Fruit fly (Drosophila melanogaster) whole organism, embryonic: ENCODE measurements around the gene CG10907.

ENCODE experiments used
- CG10147 ChIP-seq: fragments of 200-800 bp; sonication (Bioruptor generic); optimal IDR thresholded peaks from 2 replicates; lab custom pipeline; 2019; ENCODE audit warnings: missing biosample characterization, mild to moderate bottlenecking, missing genetic modification characterization, moderate library complexity
- CG10654 ChIP-seq: fragments of 200-800 bp; sonication (Bioruptor generic); optimal IDR thresholded peaks from 2 replicates; lab custom pipeline; 2016; ENCODE audit warnings: missing biosample characterization, missing genetic modification characterization
- CG11696 ChIP-seq: fragments of 200-800 bp; sonication (Bioruptor generic); IDR thresholded peaks from 2 replicates; pipeline ENCODE4 v1.3.6; 2022; ENCODE audit warnings: missing biosample characterization, missing genetic modification characterization
- CG14014 ChIP-seq: fragments of 200-800 bp; sonication (Bioruptor generic); IDR thresholded peaks from 2 replicates; pipeline ENCODE4 v1.3.6; 2022; ENCODE audit warnings: missing biosample characterization, missing genetic modification characterization
- CG14710 ChIP-seq: fragments of 200-800 bp; sonication (Bioruptor generic); optimal IDR thresholded peaks from 3 replicates; lab custom pipeline; 2019; ENCODE audit warnings: missing biosample characterization, mild to moderate bottlenecking, missing genetic modification characterization, moderate library complexity
- CG15601 ChIP-seq: fragments of 200-800 bp; sonication (Bioruptor generic); optimal IDR thresholded peaks from 3 replicates; lab custom pipeline; 2019; ENCODE audit warnings: missing biosample characterization, mild to moderate bottlenecking, missing genetic modification characterization, moderate library complexity
- CG17385 ChIP-seq: fragments of 200-800 bp; sonication (Bioruptor generic); optimal IDR thresholded peaks from 3 replicates; lab custom pipeline; 2018; ENCODE audit warnings: missing biosample characterization, mild to moderate bottlenecking, missing genetic modification characterization
- CG17568 ChIP-seq: fragments of 200-800 bp; sonication (Bioruptor generic); optimal IDR thresholded peaks from 2 replicates; lab custom pipeline; 2018; ENCODE audit warnings: missing biosample characterization, mild to moderate bottlenecking, missing genetic modification characterization, moderate library complexity
- CG34376 ChIP-seq: fragments of 200-800 bp; sonication (Bioruptor generic); optimal IDR thresholded peaks from 2 replicates; lab custom pipeline; 2018; ENCODE audit warnings: missing biosample characterization, mild to moderate bottlenecking, missing genetic modification characterization
- CG43689 ChIP-seq: fragments of 200-800 bp; sonication (Bioruptor generic); IDR thresholded peaks from 2 replicates; pipeline ENCODE4 v1.3.6; 2022; ENCODE audit warnings: missing biosample characterization, missing genetic modification characterization
- CG4404 ChIP-seq: fragments of 200-800 bp; sonication (Bioruptor generic); IDR thresholded peaks from 2 replicates; pipeline ENCODE4 v1.3.6; 2022; ENCODE audit warnings: missing biosample characterization, missing genetic modification characterization
- CG5953 ChIP-seq: fragments of 200-800 bp; sonication (Bioruptor generic); IDR thresholded peaks from 2 replicates; pipeline ENCODE4 v1.3.6; 2022; ENCODE audit warnings: missing biosample characterization, missing genetic modification characterization
- CG6175 ChIP-seq: fragments of 200-800 bp; sonication (Bioruptor generic); IDR thresholded peaks from 3 replicates; pipeline ENCODE4 v1.3.6; 2022; ENCODE audit warnings: missing biosample characterization, missing genetic modification characterization
- CG7928 ChIP-seq: fragments of 200-800 bp; sonication (Bioruptor generic); optimal IDR thresholded peaks from 2 replicates; lab custom pipeline; 2017; ENCODE audit warnings: missing biosample characterization, mild to moderate bottlenecking, missing genetic modification characterization
- CG8281 ChIP-seq: fragments of 200-800 bp; sonication (Bioruptor generic); optimal IDR thresholded peaks from 2 replicates; lab custom pipeline; 2018; ENCODE audit warnings: missing biosample characterization, mild to moderate bottlenecking, missing genetic modification characterization, moderate library complexity
- CG8478 ChIP-seq: fragments of >200 bp; optimal IDR thresholded peaks from 2 replicates; lab custom pipeline; 2018
- CG8944 ChIP-seq: fragments of 200-800 bp; sonication (Bioruptor generic); optimal IDR thresholded peaks from 3 replicates; lab custom pipeline; 2016; ENCODE audit warnings: missing biosample characterization, missing genetic modification characterization
- CrebB ChIP-seq: fragments of 200-800 bp; sonication (Bioruptor generic); optimal IDR thresholded peaks from 3 replicates; lab custom pipeline; 2018; ENCODE audit warnings: missing biosample characterization, mild to moderate bottlenecking, missing genetic modification characterization
- Doc3 ChIP-seq: fragments of 200-800 bp; sonication (Bioruptor generic); IDR thresholded peaks from 3 replicates; pipeline ENCODE4 v1.3.6; 2022; ENCODE audit warnings: missing biosample characterization, missing genetic modification characterization; ENCODE audit not compliant: partially characterized antibody
- Dp ChIP-seq: fragments of 200-800 bp; sonication (Bioruptor generic); optimal IDR thresholded peaks from 2 replicates; lab custom pipeline; 2018; ENCODE audit warnings: missing biosample characterization, mild to moderate bottlenecking, missing genetic modification characterization, moderate library complexity
- E2f2 ChIP-seq: fragments of 200-800 bp; sonication (Bioruptor generic); IDR thresholded peaks from 2 replicates; pipeline ENCODE4 v1.3.6; 2022; ENCODE audit warnings: missing biosample characterization, missing genetic modification characterization
- Elba2 ChIP-seq: fragments of 200-800 bp; sonication (Bioruptor generic); optimal IDR thresholded peaks from 3 replicates; lab custom pipeline; 2016; ENCODE audit warnings: missing biosample characterization, missing genetic modification characterization
- Jarid2 ChIP-seq: fragments of 200-800 bp; sonication (Bioruptor generic); optimal IDR thresholded peaks from 3 replicates; lab custom pipeline; 2017; ENCODE audit warnings: mild to moderate bottlenecking, missing biosample characterization, missing genetic modification reagents, missing genetic modification characterization
- MTF-1 ChIP-seq: fragments of 200-800 bp; sonication (Bioruptor generic); optimal IDR thresholded peaks from 2 replicates; lab custom pipeline; 2018; ENCODE audit warnings: missing biosample characterization, mild to moderate bottlenecking, missing genetic modification characterization, borderline replicate concordance
- Mad ChIP-seq: fragments of 200-800 bp; sonication (Bioruptor generic); optimal IDR thresholded peaks from 2 replicates; lab custom pipeline; 2016; ENCODE audit warnings: missing biosample characterization, missing genetic modification characterization
- Med ChIP-seq: fragments of 200-800 bp; sonication (Bioruptor generic); peaks from one replicate; lab custom pipeline; 2016; ENCODE audit warnings: missing biosample characterization, missing genetic modification characterization, mild to moderate bottlenecking, inconsistent platforms, moderate library complexity
- Meics ChIP-seq: fragments of 200-800 bp; sonication (Bioruptor generic); optimal IDR thresholded peaks from 2 replicates; lab custom pipeline; 2017; ENCODE audit warnings: missing biosample characterization, mild to moderate bottlenecking, missing genetic modification characterization
- Neu2 ChIP-seq: fragments of 200-800 bp; sonication (Bioruptor generic); optimal IDR thresholded peaks from 3 replicates; lab custom pipeline; 2016; ENCODE audit warnings: missing biosample characterization, missing genetic modification characterization, borderline replicate concordance
- Six4 ChIP-seq: fragments of 200-800 bp; sonication (Bioruptor generic); optimal IDR thresholded peaks from 2 replicates; lab custom pipeline; 2016; ENCODE audit warnings: missing biosample characterization, missing genetic modification characterization
- ac ChIP-seq: fragments of 200-800 bp; sonication (Bioruptor generic); optimal IDR thresholded peaks from 3 replicates; lab custom pipeline; 2017; ENCODE audit warnings: missing biosample characterization, mild to moderate bottlenecking, missing genetic modification characterization
- bab2 ChIP-seq: fragments of 200-800 bp; sonication (Bioruptor generic); optimal IDR thresholded peaks from 2 replicates; lab custom pipeline; 2016; ENCODE audit warnings: missing biosample characterization, missing genetic modification characterization
- cas ChIP-seq: fragments of 200-800 bp; sonication (Bioruptor generic); IDR thresholded peaks from 2 replicates; pipeline ENCODE4 v1.3.6; 2022; ENCODE audit warnings: missing biosample characterization, missing genetic modification characterization
- chif ChIP-seq, 2 experiments: fragments of 200-800 bp; sonication (Bioruptor generic); optimal IDR thresholded peaks; 3 replicates each; lab custom pipeline; 2016; ENCODE audit warnings: missing biosample characterization in 2 of 2, missing genetic modification characterization in 2 of 2
- crol ChIP-seq: fragments of 200-800 bp; sonication (Bioruptor generic); IDR thresholded peaks from 2 replicates; pipeline ENCODE4 v1.3.6; 2022; ENCODE audit warnings: missing biosample characterization, missing genetic modification characterization
- cwo ChIP-seq: fragments of 200-800 bp; sonication (Bioruptor generic); optimal IDR thresholded peaks from 3 replicates; lab custom pipeline; 2017; ENCODE audit warnings: missing biosample characterization, missing genetic modification characterization, mild to moderate bottlenecking, moderate library complexity, missing genetic modification reagents
- ems ChIP-seq: fragments of 200-800 bp; sonication (Bioruptor generic); optimal IDR thresholded peaks from 3 replicates; lab custom pipeline; 2016; ENCODE audit warnings: missing biosample characterization, missing genetic modification characterization
- grn ChIP-seq: fragments of 200-800 bp; sonication (Bioruptor generic); optimal IDR thresholded peaks from 3 replicates; lab custom pipeline; 2017; ENCODE audit warnings: missing biosample characterization, missing genetic modification characterization
- ind ChIP-seq: fragments of 200-800 bp; sonication (Bioruptor generic); optimal IDR thresholded peaks from 3 replicates; lab custom pipeline; 2016; ENCODE audit warnings: missing biosample characterization, missing genetic modification characterization
- insv ChIP-seq, 2 experiments: fragments of 200-800 bp; sonication (Bioruptor generic); optimal IDR thresholded peaks; 3 replicates each; lab custom pipeline; 2016 to 2018; ENCODE audit warnings: missing biosample characterization in 2 of 2, missing genetic modification characterization in 2 of 2
- kni ChIP-seq: fragments of 200-800 bp; sonication (Bioruptor generic); optimal IDR thresholded peaks from 3 replicates; lab custom pipeline; 2017; ENCODE audit warnings: mild to moderate bottlenecking, missing biosample characterization, missing genetic modification reagents, missing genetic modification characterization
- mam ChIP-seq: fragments of 200-800 bp; sonication (Bioruptor generic); optimal IDR thresholded peaks from 3 replicates; lab custom pipeline; 2016; ENCODE audit warnings: missing biosample characterization, missing genetic modification characterization
- oc ChIP-seq: fragments of 200-800 bp; sonication (Bioruptor generic); optimal IDR thresholded peaks from 2 replicates; lab custom pipeline; 2018; ENCODE audit warnings: missing biosample characterization, mild to moderate bottlenecking, missing genetic modification characterization, moderate library complexity
- pros ChIP-seq: fragments of 200-800 bp; sonication (Bioruptor generic); optimal IDR thresholded peaks from 3 replicates; lab custom pipeline; 2019; ENCODE audit warnings: missing biosample characterization, mild to moderate bottlenecking, missing genetic modification characterization, moderate library complexity
- slbo ChIP-seq: fragments of 200-800 bp; sonication (Bioruptor generic); IDR thresholded peaks from 2 replicates; pipeline ENCODE4 v1.3.6; 2022; ENCODE audit warnings: missing biosample characterization, missing genetic modification characterization
- sna ChIP-seq: fragments of 200-800 bp; sonication (Bioruptor generic); IDR thresholded peaks from 2 replicates; pipeline ENCODE4 v1.3.6; 2022; ENCODE audit warnings: missing biosample characterization, missing genetic modification characterization; ENCODE audit not compliant: partially characterized antibody
- tio ChIP-seq: fragments of 200-800 bp; sonication (Bioruptor generic); optimal IDR thresholded peaks from 2 replicates; lab custom pipeline; 2017; ENCODE audit warnings: missing biosample characterization, missing genetic modification characterization, inconsistent platforms
- twi ChIP-seq: fragments of 200-800 bp; optimal IDR thresholded peaks from 2 replicates; lab custom pipeline; 2019; ENCODE audit warnings: missing biosample characterization, mild to moderate bottlenecking, missing genetic modification characterization, moderate library complexity
- wek ChIP-seq: fragments of 200-800 bp; sonication (Bioruptor generic); optimal IDR thresholded peaks from 3 replicates; lab custom pipeline; 2018; ENCODE audit warnings: missing biosample characterization, mild to moderate bottlenecking, missing genetic modification characterization, moderate library complexity
- wor ChIP-seq: fragments of 200-800 bp; sonication (Bioruptor generic); IDR thresholded peaks from 2 replicates; pipeline ENCODE4 v1.3.6; 2022; ENCODE audit warnings: missing biosample characterization, missing genetic modification characterization
- yki ChIP-seq: fragments of >200 bp; optimal IDR thresholded peaks from 3 replicates; lab custom pipeline; 2018

CG10907 gene

dm6 chr3L:11819639-11820456 is 26.5 kb downstream of the CG10907 start (continued):
- TF ChIP-seq E2f2 (GFP tag; lab: Robert Waterston, UW) (peak; percentile 32; the same call in 1 of the 2 replicates), CG8944 (GFP tag; lab: Kevin White, UChicago) (no peak), CG8478 (lab: Kevin White, UChicago) (no peak), sna (no peak), CG17568 (no peak), chif (GFP tag; optimal IDR thresholded peaks at IDR 0.05; lab: Kevin White, UChicago) (peak in 1 of 2 experiments; percentile 12), CG8281 (no peak), grn (GFP tag; lab: Kevin White, UChicago) (no peak), ac (GFP tag; lab: Kevin White, UChicago) (no peak), kni (GFP tag; lab: Kevin White, UChicago) (peak; percentile 28), twi (no peak), Meics (GFP tag; lab: Kevin White, UChicago) (peak; percentile 53), MTF-1 (GFP tag; lab: Kevin White, UChicago) (no peak), insv (GFP tag; optimal IDR thresholded peaks at IDR 0.05; lab: Kevin White, UChicago) (no peak), CG5953 (GFP tag; lab: Robert Waterston, UW) (no peak), CG7928 (GFP tag; lab: Kevin White, UChicago) (no peak), CG11696 (GFP tag; lab: Robert Waterston, UW) (0 out of 2 replicates have a peak, but pooled peaks have one; percentile 11), CG14710 (tag; lab: Kevin White, UChicago) (no peak), Doc3 (no peak), Neu2 (no peak), ems (GFP tag; lab: Kevin White, UChicago) (peak; percentile 33), cas (no peak), Dp (GFP tag; lab: Kevin White, UChicago) (no peak), wek (GFP tag; lab: Kevin White, UChicago) (peak; percentile 18), CG14014 (peak; percentile 62; the same call in 1 of the 2 replicates), Elba2 (GFP tag; lab: Kevin White, UChicago) (peak; percentile 71), oc (peak; percentile 16), cwo (peak; percentile 86), tio (no peak), CG6175 (GFP tag; lab: Robert Waterston, UW) (no peak), CG4404 (GFP tag; lab: Robert Waterston, UW) (no peak), CG34376 (GFP tag; lab: Kevin White, UChicago) (peak; percentile 68), Jarid2 (GFP tag; lab: Kevin White, UChicago) (peak; percentile 48), CG17385 (peak; percentile 29), wor (GFP tag; lab: Robert Waterston, UW) (no peak), slbo (GFP tag; lab: Robert Waterston, UW) (peak; percentile 75), Six4 (GFP tag; lab: Kevin White, UChicago) (no peak), bab2 (no peak), CrebB (peak; percentile 63), pros (GFP tag; lab: Kevin White, UChicago) (no peak), CG10654 (GFP tag; lab: Kevin White, UChicago) (no peak), CG43689 (GFP tag; lab: Robert Waterston, UW) (no peak), yki (lab: Kevin White, UChicago) (peak; percentile 39), Med (GFP tag; lab: Kevin White, UChicago) (peak; percentile 79), crol (no peak), Mad (GFP tag; lab: Kevin White, UChicago) (no peak), ind (GFP tag; lab: Kevin White, UChicago) (peak; percentile 44), mam (peak; percentile 47), CG10147 (GFP tag; lab: Kevin White, UChicago) (no peak), CG15601 (tag; lab: Kevin White, UChicago) (peak; percentile 63)
